Worm (Caenorhabditis elegans): ENCODE measurements around the gene ubl-1.

ubl-1 gene

DNA sequence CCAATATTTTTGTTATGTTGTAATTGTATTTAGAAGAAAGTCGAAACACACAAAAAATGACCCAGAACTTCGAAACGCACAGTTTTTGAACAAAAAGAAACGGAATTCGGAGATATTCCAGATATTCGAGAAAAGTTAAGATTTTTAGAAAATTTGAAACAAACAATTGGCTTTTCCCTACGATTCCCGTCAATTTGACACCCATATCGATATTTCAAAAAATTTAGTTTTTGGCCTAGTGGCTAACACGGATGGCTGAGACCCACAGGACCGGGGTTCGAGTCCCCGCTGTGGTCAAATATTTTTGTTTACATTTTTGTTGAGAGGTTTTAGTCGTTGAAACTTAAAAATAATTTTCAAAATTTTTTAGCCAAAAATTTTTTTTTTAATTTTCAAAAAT, 37.1 kb downstream of the ubl-1 start:
- TF ChIP-seq Y116A8C.19 (tag; optimal IDR thresholded peaks at IDR 0.05; ENCODE audit: borderline replicate concordance) (no peak), alr-1 (tag; optimal IDR thresholded peaks at IDR 0.05; ENCODE audit: borderline replicate concordance) (no peak), elt-2 (tag; optimal IDR thresholded peaks at IDR 0.05) (no peak), mdl-1 (tag; optimal IDR thresholded peaks at IDR 0.05) (no peak), efl-1 (optimal IDR thresholded peaks at IDR 0.05) (no peak), efl-1 (GFP tag; optimal IDR thresholded peaks at IDR 0.05 in 1 of 2) (peak in 1 of 2 experiments; percentile 81)

DNA sequence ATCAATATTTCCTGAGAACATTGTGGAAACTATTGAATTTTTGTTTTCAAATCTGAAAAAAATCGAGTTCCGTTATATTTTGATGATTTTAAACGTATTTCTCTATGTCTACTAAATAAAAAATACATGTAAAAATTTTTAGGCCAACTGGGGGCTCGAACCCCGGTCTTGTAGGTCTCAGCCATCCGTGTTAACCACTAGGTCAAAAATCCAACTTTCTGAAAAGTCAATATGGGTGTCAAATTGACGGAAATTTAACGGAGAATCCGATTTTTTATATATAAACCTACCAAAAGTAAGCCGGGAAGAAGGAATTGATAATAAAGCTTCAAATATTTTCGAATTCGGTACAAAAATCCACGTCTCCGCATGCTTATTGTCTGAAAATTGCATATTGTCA, 38.2 kb downstream of the ubl-1 start:
- TF ChIP-seq ets-5 (GFP tag; IDR thresholded peaks at IDR 0.05) (no peak), nhr-84 (tag; optimal IDR thresholded peaks at IDR 0.05) (no peak), blmp-1 (tag; optimal IDR thresholded peaks at IDR 0.05) (no peak), rnt-1 (tag; optimal IDR thresholded peaks at IDR 0.05) (no peak), nhr-85 (tag) (peak; percentile 2), nhr-237 (tag; optimal IDR thresholded peaks at IDR 0.05) (no peak), sptf-1 (tag; optimal IDR thresholded peaks at IDR 0.05) (no peak), ama-1 (optimal IDR thresholded peaks at IDR 0.05) (no peak)

DNA sequence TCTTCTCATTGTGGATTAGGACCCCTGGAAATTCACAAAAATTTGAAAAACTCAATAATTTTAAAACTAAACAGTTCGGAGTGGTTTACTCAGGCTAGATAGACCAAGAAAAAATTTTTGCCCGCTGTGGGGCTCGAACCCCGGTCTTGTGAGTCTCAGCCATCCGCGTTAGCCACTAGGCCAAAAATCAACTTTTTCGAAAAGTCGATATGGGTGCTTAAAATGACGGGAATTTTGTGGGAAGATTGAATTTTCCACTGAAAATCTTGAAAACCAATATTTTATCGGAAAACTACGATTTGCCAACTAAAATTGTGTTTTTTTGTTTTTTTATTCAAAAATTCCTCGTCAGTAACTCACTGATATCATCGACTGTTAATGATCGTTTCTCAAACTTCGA, 39.4 kb downstream of the ubl-1 start:
- TF ChIP-seq aha-1 (tag; optimal IDR thresholded peaks at IDR 0.05) (no peak), sptf-1 (tag; optimal IDR thresholded peaks at IDR 0.05) (no peak), irx-1 (tag; optimal IDR thresholded peaks at IDR 0.05) (no peak), ces-1 (GFP tag; optimal IDR thresholded peaks at IDR 0.05) (no peak), grh-1 (GFP tag; IDR thresholded peaks at IDR 0.05) (no peak), nhr-85 (tag) (peak; percentile 6), pax-3 (tag; optimal IDR thresholded peaks at IDR 0.05) (no peak), nhr-77 (tag; optimal IDR thresholded peaks at IDR 0.05) (no peak)

DNA sequence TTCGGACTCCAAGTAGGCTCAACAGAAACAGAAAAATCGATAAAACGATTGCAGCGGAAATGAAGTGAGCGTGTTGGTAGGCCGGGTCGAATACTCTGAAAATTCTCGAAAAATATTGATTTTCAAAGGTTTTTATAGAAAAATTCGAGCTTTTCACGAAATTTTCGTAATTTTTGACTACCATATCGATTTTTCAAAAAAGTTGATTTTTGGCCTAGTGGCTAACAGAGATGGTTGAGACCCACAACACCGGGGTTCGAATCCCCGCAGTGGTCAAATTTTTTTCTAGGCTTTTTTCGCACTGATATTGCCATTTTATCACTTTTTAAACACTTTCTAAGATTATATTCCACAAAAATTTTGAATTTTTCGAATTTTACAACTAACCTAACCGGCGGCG, 40.7 kb downstream of the ubl-1 start:
- TF ChIP-seq lin-15B (tag; optimal IDR thresholded peaks at IDR 0.05): no peak
- no peak for TF ChIP-seq unc-130 (tag; optimal IDR thresholded peaks at IDR 0.05)
- no peak for TF ChIP-seq unc-30 (tag; optimal IDR thresholded peaks at IDR 0.05)
- no peak for TF ChIP-seq aha-1 (tag; optimal IDR thresholded peaks at IDR 0.05)

ce11 chrIII:3109564-3109963, 41.5 kb downstream of the ubl-1 start:
- TF ChIP-seq tbx-2 (tag; optimal IDR thresholded peaks at IDR 0.05) (no peak), grh-1 (GFP tag; IDR thresholded peaks at IDR 0.05) (no peak), aly-2 (tag; optimal IDR thresholded peaks at IDR 0.05) (no peak), C04F5.9 (tag; optimal IDR thresholded peaks at IDR 0.05) (no peak), mdl-1 (tag; optimal IDR thresholded peaks at IDR 0.05) (no peak), unc-62 (GFP tag; optimal IDR thresholded peaks at IDR 0.05) (no peak), lir-3 (tag; optimal IDR thresholded peaks at IDR 0.05; ENCODE audit: poor library complexity) (no peak), nhr-19 (GFP tag; conservative IDR thresholded peaks at IDR 0.05) (no peak), ets-5 (GFP tag; IDR thresholded peaks at IDR 0.05) (no peak)

- no peak for TF ChIP-seq snu-23 (GFP tag; optimal IDR thresholded peaks at IDR 0.05)
- TF ChIP-seq ceh-63 (GFP tag; optimal IDR thresholded peaks at IDR 0.05): no peak
- TF ChIP-seq egl-13 (tag; optimal IDR thresholded peaks at IDR 0.05): no peak
- TF ChIP-seq jun-1 (tag; optimal IDR thresholded peaks at IDR 0.05): no peak
- TF ChIP-seq nhr-76 (tag; optimal IDR thresholded peaks at IDR 0.05): no peak
- no peak for TF ChIP-seq ztf-4 (tag; optimal IDR thresholded peaks at IDR 0.05)
Observed at ce11 chrIII:3110614-3111013, 42.5 kb downstream of the ubl-1 start.
